Fruit fly (Drosophila melanogaster): Measurements from ENCODE around the gene Gk1.

The Gk1 gene

dm6 chr3L:165981-166788, 39.5 kb downstream of the Gk1 start:
- peak in 1 of 2 experiments; percentile 58 for TF ChIP-seq foxo (GFP tag; optimal IDR thresholded peaks at IDR 0.05)
- TF ChIP-seq br (GFP tag; optimal IDR thresholded peaks at IDR 0.05), result peak; percentile 37
- no peak for TF ChIP-seq Hr78 (GFP tag; optimal IDR thresholded peaks at IDR 0.05)
- peak; percentile 33 for TF ChIP-seq rgr (GFP tag; optimal IDR thresholded peaks at IDR 0.05)
- TF ChIP-seq h (GFP tag; optimal IDR thresholded peaks at IDR 0.05), result peak; percentile 60
- TF ChIP-seq woc (GFP tag; optimal IDR thresholded peaks at IDR 0.05), result peak; percentile 14
- peak; percentile 1 for TF ChIP-seq Hnf4 (GFP tag; optimal IDR thresholded peaks at IDR 0.05)
- TF ChIP-seq Mio (GFP tag; optimal IDR thresholded peaks at IDR 0.05), result no peak
- TF ChIP-seq fru (GFP tag; optimal IDR thresholded peaks at IDR 0.05), result peak; percentile 77
- TF ChIP-seq HLH106 (tag; optimal IDR thresholded peaks at IDR 0.05), result peak; percentile 57
- TF ChIP-seq ey (GFP tag; optimal IDR thresholded peaks at IDR 0.05), result peak; percentile 50
- TF ChIP-seq OdsH (GFP tag; optimal IDR thresholded peaks at IDR 0.05), result peak; percentile 27
- no peak for TF ChIP-seq lola (GFP tag; optimal IDR thresholded peaks at IDR 0.05)
- TF ChIP-seq N (GFP tag; optimal IDR thresholded peaks at IDR 0.05), result no peak
- no peak for TF ChIP-seq Dfd (GFP tag; optimal IDR thresholded peaks at IDR 0.05)
- no peak for TF ChIP-seq Jra (GFP tag; optimal IDR thresholded peaks at IDR 0.05)
- TF ChIP-seq Sp1 (GFP tag; optimal IDR thresholded peaks at IDR 0.05), result peak; percentile 54
- no peak for TF ChIP-seq jim (GFP tag; optimal IDR thresholded peaks at IDR 0.05)
- TF ChIP-seq Myc (optimal IDR thresholded peaks at IDR 0.05), result no peak
- TF ChIP-seq sage (GFP tag; optimal IDR thresholded peaks at IDR 0.05), result no peak
- no peak for TF ChIP-seq dl (GFP tag; optimal IDR thresholded peaks at IDR 0.05; ENCODE audit: insufficient read depth in 1 of 2, partially characterized antibody in 2 of 2)

dm6 chr3L:161833-162587, 43.6 kb downstream of the Gk1 start:
- TF ChIP-seq Dfd (GFP tag; optimal IDR thresholded peaks at IDR 0.05) (no peak), jim (GFP tag; optimal IDR thresholded peaks at IDR 0.05) (no peak), lola (GFP tag; optimal IDR thresholded peaks at IDR 0.05) (no peak), HLH106 (tag; optimal IDR thresholded peaks at IDR 0.05) (no peak), h (GFP tag; optimal IDR thresholded peaks at IDR 0.05) (no peak)

dm6 chr3L:160446-161094, 45.1 kb downstream of the Gk1 start:
- no peak for TF ChIP-seq Dfd (GFP tag; optimal IDR thresholded peaks at IDR 0.05)
- peak in 1 of 2 experiments; percentile 45 for TF ChIP-seq dl (GFP tag; optimal IDR thresholded peaks at IDR 0.05; ENCODE audit: insufficient read depth in 1 of 2, partially characterized antibody in 2 of 2)
- TF ChIP-seq tai (GFP tag; optimal IDR thresholded peaks at IDR 0.05), result peak; percentile 11
- peak; percentile 57 for TF ChIP-seq Jra (GFP tag; optimal IDR thresholded peaks at IDR 0.05)
- peak; percentile 15 for TF ChIP-seq brk (GFP tag; optimal IDR thresholded peaks at IDR 0.05)
- TF ChIP-seq jim (GFP tag; optimal IDR thresholded peaks at IDR 0.05), result no peak
- no peak for TF ChIP-seq lola (GFP tag; optimal IDR thresholded peaks at IDR 0.05)
- TF ChIP-seq Vsx2 (GFP tag; optimal IDR thresholded peaks at IDR 0.05; ENCODE audit: partially characterized antibody), result no peak
- no peak for TF ChIP-seq ey (GFP tag; optimal IDR thresholded peaks at IDR 0.05)
- TF ChIP-seq h (GFP tag; optimal IDR thresholded peaks at IDR 0.05), result peak; percentile 12
- no peak for TF ChIP-seq HLH106 (tag; optimal IDR thresholded peaks at IDR 0.05)
- TF ChIP-seq Hnf4 (GFP tag; optimal IDR thresholded peaks at IDR 0.05), result peak; percentile 54
- TF ChIP-seq Rel (GFP tag; optimal IDR thresholded peaks at IDR 0.05), result no peak
- TF ChIP-seq Rel (tag; optimal IDR thresholded peaks at IDR 0.05), result peak; percentile 43
- TF ChIP-seq CG32264 (GFP tag; optimal IDR thresholded peaks at IDR 0.05), result no peak
- peak; percentile 57 for TF ChIP-seq Sp1 (GFP tag; optimal IDR thresholded peaks at IDR 0.05)
- peak in 1 of 2 experiments; percentile 34 for TF ChIP-seq foxo (GFP tag; optimal IDR thresholded peaks at IDR 0.05)
- TF ChIP-seq br (GFP tag; optimal IDR thresholded peaks at IDR 0.05), result peak; percentile 39
- TF ChIP-seq Hr83 (GFP tag; optimal IDR thresholded peaks at IDR 0.05; ENCODE audit: poor library complexity, severe bottlenecking), result peak; percentile 65
- no peak for TF ChIP-seq CG9705 (GFP tag; optimal IDR thresholded peaks at IDR 0.05)
- no peak for TF ChIP-seq dmrt93B (GFP tag; optimal IDR thresholded peaks at IDR 0.05)
- no peak for TF ChIP-seq N (GFP tag; optimal IDR thresholded peaks at IDR 0.05)
- TF ChIP-seq Abd-B (GFP tag; optimal IDR thresholded peaks at IDR 0.05), result no peak
- TF ChIP-seq sv (GFP tag; optimal IDR thresholded peaks at IDR 0.05), result no peak
- peak; percentile 49 for TF ChIP-seq rgr (GFP tag; optimal IDR thresholded peaks at IDR 0.05)
- no peak for TF ChIP-seq Mio (GFP tag; optimal IDR thresholded peaks at IDR 0.05)
- peak; percentile 11 for TF ChIP-seq Dif (GFP tag; optimal IDR thresholded peaks at IDR 0.05; ENCODE audit: partially characterized antibody)
- TF ChIP-seq OdsH (GFP tag; optimal IDR thresholded peaks at IDR 0.05), result no peak

Measured in whole organism, wandering third instar larva.